Fruit fly (Drosophila melanogaster): Measurements from ENCODE around the gene gzl.

gzl gene

dm6 chr3R:6352893-6353623 lies 29.7 kb upstream of the gzl start (continued):
- TF ChIP-seq lola (GFP tag; optimal IDR thresholded peaks at IDR 0.05) (peak in 1 of 3 experiments; percentile 40), PHDP (tag; optimal IDR thresholded peaks at IDR 0.05) (peak; percentile 26), CG7839 (tag; optimal IDR thresholded peaks at IDR 0.05) (peak; percentile 60), az2 (GFP tag; optimal IDR thresholded peaks at IDR 0.05) (peak; percentile 25), lmd (GFP tag; IDR thresholded peaks at IDR 0.05) (0 out of 2 replicates have a peak, but pooled peaks have one; percentile 7), CG1647 (GFP tag; optimal IDR thresholded peaks at IDR 0.05) (peak; percentile 5), CG31224 (GFP tag; IDR thresholded peaks at IDR 0.05) (peak; percentile 32; the same call in 1 of the 2 replicates), D (optimal IDR thresholded peaks at IDR 0.05) (no peak), D (GFP tag; optimal IDR thresholded peaks at IDR 0.05) (peak; percentile 58), Xbp1 (GFP tag; optimal IDR thresholded peaks at IDR 0.05) (peak; percentile 37), Hr51 (GFP tag; optimal IDR thresholded peaks at IDR 0.05) (peak in 1 of 2 experiments; percentile 66), shn (GFP tag; optimal IDR thresholded peaks at IDR 0.05) (no peak), CG17385 (GFP tag; optimal IDR thresholded peaks at IDR 0.05) (peak; percentile 7), nerfin-1 (tag; optimal IDR thresholded peaks at IDR 0.05) (peak; percentile 35), CG10147 (GFP tag; optimal IDR thresholded peaks at IDR 0.05) (peak; percentile 5), Asciz (GFP tag; optimal IDR thresholded peaks at IDR 0.05) (peak; percentile 33), MBD-R2 (GFP tag; IDR thresholded peaks at IDR 0.05) (no peak), D19A (tag; optimal IDR thresholded peaks at IDR 0.05) (peak; percentile 1), CG8089 (GFP tag; optimal IDR thresholded peaks at IDR 0.05) (no peak), CG10543 (GFP tag; optimal IDR thresholded peaks at IDR 0.05) (no peak), Nf-YC (tag; optimal IDR thresholded peaks at IDR 0.05) (no peak), CG2712 (tag; optimal IDR thresholded peaks at IDR 0.05) (peak; percentile 48), salm (tag; optimal IDR thresholded peaks at IDR 0.05) (peak; percentile 4), Med (GFP tag) (peak; percentile 54), Sry-β (GFP tag; optimal IDR thresholded peaks at IDR 0.05) (peak; percentile 18), sr (GFP tag; IDR thresholded peaks at IDR 0.05) (peak; percentile 95), Oaz (GFP tag; IDR thresholded peaks at IDR 0.05) (no peak), dm (GFP tag; optimal IDR thresholded peaks at IDR 0.05) (no peak), kay (GFP tag; optimal IDR thresholded peaks at IDR 0.05) (peak; percentile 2), Xrp1 (GFP tag; IDR thresholded peaks at IDR 0.05) (peak; percentile 38; the same call in 1 of the 2 replicates), CG4424 (GFP tag; optimal IDR thresholded peaks at IDR 0.05) (peak; percentile 53), Nf-YB (GFP tag; optimal IDR thresholded peaks at IDR 0.05) (peak; percentile 10), NfI (GFP tag; optimal IDR thresholded peaks at IDR 0.05) (peak; percentile 12), gsb-n (tag; optimal IDR thresholded peaks at IDR 0.05) (peak; percentile 28), CG1603 (tag; optimal IDR thresholded peaks at IDR 0.05) (peak; percentile 33), jumu (GFP tag; optimal IDR thresholded peaks at IDR 0.05) (peak; percentile 4), H2.0 (GFP tag; IDR thresholded peaks at IDR 0.05) (no peak), HHEX (GFP tag; optimal IDR thresholded peaks at IDR 0.05) (peak; percentile 20), CG5180 (GFP tag; optimal IDR thresholded peaks at IDR 0.05) (no peak), slp2 (GFP tag; optimal IDR thresholded peaks at IDR 0.05) (no peak), org-1 (GFP tag; optimal IDR thresholded peaks at IDR 0.05) (peak; percentile 54), CG10267 (tag; optimal IDR thresholded peaks at IDR 0.05) (peak; percentile 21), stc (GFP tag; IDR thresholded peaks at IDR 0.05) (0 out of 2 replicates have a peak, but pooled peaks have one; percentile 10), prd (optimal IDR thresholded peaks at IDR 0.05) (no peak), prd (GFP tag; IDR thresholded peaks at IDR 0.05) (no peak; the same call in 2 of the 3 replicates), CG17361 (GFP tag; IDR thresholded peaks at IDR 0.05) (peak; percentile 49; the same call in 2 of the 3 replicates), sens (GFP tag) (peak; percentile 82), CG9437 (GFP tag; optimal IDR thresholded peaks at IDR 0.05) (peak; percentile 48), Ravus (GFP tag; IDR thresholded peaks at IDR 0.05) (no peak)
